Worm (Caenorhabditis elegans) whole organism, mixed stage, embryonic: ENCODE results near the gene cht-3.

Source experiments
- elt-3 ChIP-seq: fragments of 150-350 bp; optimal IDR thresholded peaks from 2 replicates; lab custom pipeline; 2014; ENCODE audit warnings: missing biosample characterization, missing genetic modification characterization
- nhr-12 ChIP-seq: fragments of 150-350 bp; optimal IDR thresholded peaks from 2 replicates; lab custom pipeline; 2014; ENCODE audit warnings: missing biosample characterization, missing genetic modification characterization
- nhr-237 ChIP-seq: fragments of 150-350 bp; optimal IDR thresholded peaks from 2 replicates; lab custom pipeline; 2014; ENCODE audit warnings: missing biosample characterization, missing genetic modification characterization
- unc-39 ChIP-seq: fragments of 150-350 bp; optimal IDR thresholded peaks from 2 replicates; lab custom pipeline; 2014; ENCODE audit warnings: missing biosample characterization, missing genetic modification characterization

ce11 chrIV:6958696-6959095 lies 44.7 kb upstream of the cht-3 start:
- TF ChIP-seq nhr-12 (no peak), unc-39 (tag; lab: Kevin White, UChicago) (no peak), nhr-237 (tag; lab: Kevin White, UChicago) (no peak), elt-3 (tag; lab: Kevin White, UChicago) (no peak)
